Worm (Caenorhabditis elegans) whole organism, L4 larva: ENCODE measurements around the gene ZK688.10.
A peak's percentile ranks its signal among the peaks of the same experiment; 100 is the strongest.

Source experiments
- F10B5.3 ChIP-seq: sonication (generic microtip); optimal IDR thresholded peaks from 2 replicates; lab custom pipeline; 2016; ENCODE audit warnings: mild to moderate bottlenecking, missing genetic modification characterization, missing compliant biosample characterization
- F44E2.7 ChIP-seq: fragments of 200-800 bp; sonication (Bioruptor generic); IDR thresholded peaks from 2 replicates; pipeline ENCODE4 v2.1.2; 2022; ENCODE audit warnings: missing genetic modification characterization, missing compliant biosample characterization
- T20F7.1 ChIP-seq: fragments of 200-800 bp; sonication (Bioruptor generic); optimal IDR thresholded peaks from 2 replicates; lab custom pipeline; 2018; ENCODE audit warnings: mild to moderate bottlenecking, missing genetic modification characterization, missing compliant biosample characterization
- Y105C5A.15 ChIP-seq: fragments of 200-800 bp; sonication (Bioruptor generic); IDR thresholded peaks from 2 replicates; pipeline ENCODE4 v1.3.6; 2022; ENCODE audit warnings: missing genetic modification characterization, missing compliant biosample characterization
- Y48G9A.11 ChIP-seq: fragments of 200-800 bp; sonication (Bioruptor generic); IDR thresholded peaks from 2 replicates; pipeline ENCODE4 v1.3.6; 2022; ENCODE audit warnings: missing genetic modification reagents, missing genetic modification characterization, missing compliant biosample characterization
- Y5F2A.4 ChIP-seq: fragments of 200-800 bp; sonication (Bioruptor generic); optimal IDR thresholded peaks from 2 replicates; lab custom pipeline; 2018; ENCODE audit warnings: mild to moderate bottlenecking, missing genetic modification characterization, missing compliant biosample characterization
- ZK337.2 ChIP-seq: fragments of 200-800 bp; sonication (Bioruptor generic); IDR thresholded peaks from 2 replicates; pipeline ENCODE4 v1.3.6; 2022; ENCODE audit warnings: missing genetic modification reagents, missing genetic modification characterization, missing compliant biosample characterization
- ZK546.5 ChIP-seq, 2 experiments: sonication (generic microtip); optimal IDR thresholded peaks; 2 replicates each; lab custom pipeline; 2017; ENCODE audit warnings: missing biosample characterization in 2 of 2, missing genetic modification characterization in 2 of 2
- aha-1 ChIP-seq: fragments of 150-350 bp; peaks from one replicate; lab custom pipeline; 2014; ENCODE audit warnings: missing biosample characterization, missing genetic modification characterization
- ama-1 ChIP-seq: fragments of 150-350 bp; optimal IDR thresholded peaks from 2 replicates; lab custom pipeline; 2014; ENCODE audit warnings: inconsistent platforms, mixed read lengths
- arid-1 ChIP-seq: fragments of 200-800 bp; sonication (Bioruptor generic); conservative IDR thresholded peaks from 2 replicates; pipeline ENCODE4 v1.3.6; 2022; ENCODE audit warnings: missing genetic modification reagents, missing genetic modification characterization, missing compliant biosample characterization
- ceh-62 ChIP-seq: sonication (generic microtip); optimal IDR thresholded peaks from 2 replicates; lab custom pipeline; 2017; ENCODE audit warnings: missing biosample characterization, missing genetic modification characterization
- ceh-82 ChIP-seq: sonication (generic microtip); optimal IDR thresholded peaks from 2 replicates; lab custom pipeline; 2017; ENCODE audit warnings: missing biosample characterization, missing genetic modification characterization
- ctbp-1 ChIP-seq: fragments of 200-800 bp; sonication (Bioruptor generic); IDR thresholded peaks from 2 replicates; pipeline ENCODE4 v1.3.6; 2022; ENCODE audit warnings: missing genetic modification reagents, missing genetic modification characterization, missing compliant biosample characterization
- daf-16 ChIP-seq, 3 experiments: sonication (generic microtip); optimal IDR thresholded peaks; 2 replicates each; lab custom pipeline; 2016 to 2017; ENCODE audit warnings: missing genetic modification characterization in 3 of 3, missing genetic modification reagents in 3 of 3, mild to moderate bottlenecking in 2 of 3, missing compliant biosample characterization in 2 of 3, missing biosample characterization in 1 of 3, moderate library complexity in 1 of 3
- dmd-9 ChIP-seq: fragments of 200-800 bp; sonication (Bioruptor generic); IDR thresholded peaks from 2 replicates; pipeline ENCODE4 v1.3.6; 2022; ENCODE audit warnings: missing genetic modification reagents, missing genetic modification characterization, missing compliant biosample characterization
- dpl-1 ChIP-seq: fragments of 150-350 bp; optimal IDR thresholded peaks from 2 replicates; lab custom pipeline; 2014; ENCODE audit warnings: missing biosample characterization, missing genetic modification reagents, missing genetic modification characterization
- dve-1 ChIP-seq: sonication (generic microtip); optimal IDR thresholded peaks from 2 replicates; lab custom pipeline; 2017; ENCODE audit warnings: antibody characterized with exemption, mild to moderate bottlenecking, missing genetic modification characterization, missing compliant biosample characterization; ENCODE audit not compliant: insufficient read depth
- fkh-10 ChIP-seq: fragments of 150-350 bp; optimal IDR thresholded peaks from 2 replicates; lab custom pipeline; 2014; ENCODE audit warnings: missing biosample characterization, missing genetic modification reagents, missing genetic modification characterization
- gei-8 ChIP-seq: fragments of 200-800 bp; sonication (Bioruptor generic); optimal IDR thresholded peaks from 2 replicates; lab custom pipeline; 2018; ENCODE audit warnings: mild to moderate bottlenecking, missing genetic modification characterization, missing compliant biosample characterization
- hif-1 ChIP-seq, 2 experiments: sonication (generic microtip); optimal IDR thresholded peaks; 2 replicates each; lab custom pipeline; 2016 to 2017; ENCODE audit warnings: missing compliant biosample characterization in 2 of 2, missing genetic modification characterization in 2 of 2, missing genetic modification reagents in 2 of 2, missing genotype in 2 of 2, mild to moderate bottlenecking in 1 of 2
- hlh-30 ChIP-seq: sonication (generic microtip); optimal IDR thresholded peaks from 2 replicates; lab custom pipeline; 2017; ENCODE audit warnings: antibody characterized with exemption, mild to moderate bottlenecking, missing genetic modification characterization, missing compliant biosample characterization; ENCODE audit not compliant: insufficient read depth
- hmg-1.1 ChIP-seq: fragments of 200-800 bp; sonication (Bioruptor generic); IDR thresholded peaks from 2 replicates; pipeline ENCODE4 v1.3.6; 2022; ENCODE audit warnings: missing genetic modification reagents, missing genetic modification characterization, missing compliant biosample characterization
- jun-1 ChIP-seq: fragments of 150-350 bp; optimal IDR thresholded peaks from 2 replicates; lab custom pipeline; 2014; ENCODE audit warnings: missing biosample characterization, missing genetic modification reagents, missing genetic modification characterization
- lim-7 ChIP-seq: fragments of 200-800 bp; sonication (Bioruptor generic); IDR thresholded peaks from 2 replicates; pipeline ENCODE4 v1.3.6; 2022; ENCODE audit warnings: missing genetic modification characterization, missing compliant biosample characterization
- lin-1 ChIP-seq: fragments of 200-800 bp; sonication (Bioruptor generic); IDR thresholded peaks from 2 replicates; pipeline ENCODE4 v1.3.6; 2022; ENCODE audit warnings: missing genetic modification reagents, missing genetic modification characterization, missing compliant biosample characterization
- lin-13 ChIP-seq: fragments of 150-350 bp; optimal IDR thresholded peaks from 2 replicates; lab custom pipeline; 2014; ENCODE audit warnings: missing biosample characterization, missing genetic modification reagents, missing genetic modification characterization
- lin-38 ChIP-seq: fragments of 200-800 bp; sonication (Bioruptor generic); IDR thresholded peaks from 2 replicates; pipeline ENCODE4 v1.3.6; 2022; ENCODE audit warnings: missing genetic modification reagents, missing genetic modification characterization, missing compliant biosample characterization
- lsy-2 ChIP-seq, 2 experiments: fragments of 150-350 bp in 1 of 2; sonication (generic microtip) in 1 of 2; optimal IDR thresholded peaks; 2 replicates each; lab custom pipeline; 2014 to 2017; ENCODE audit warnings: missing biosample characterization in 2 of 2, missing genetic modification characterization in 2 of 2
- madf-5 ChIP-seq, 2 experiments: fragments of 200-800 bp; sonication (Bioruptor generic); IDR thresholded peaks; 2 replicates each; pipeline ENCODE4 v1.3.6; 2022; ENCODE audit warnings: missing compliant biosample characterization in 2 of 2, missing genetic modification characterization in 2 of 2
- madf-9 ChIP-seq: fragments of 200-800 bp; sonication (Bioruptor generic); conservative IDR thresholded peaks from 2 replicates; pipeline ENCODE4 v1.3.6; 2022; ENCODE audit warnings: missing genetic modification reagents, missing genetic modification characterization, missing compliant biosample characterization
- mdt-29 ChIP-seq: fragments of 200-800 bp; sonication (Bioruptor generic); IDR thresholded peaks from 2 replicates; pipeline ENCODE4 v1.3.6; 2022; ENCODE audit warnings: missing genetic modification reagents, missing genetic modification characterization, missing compliant biosample characterization
- mes-2 ChIP-seq: sonication (generic microtip); optimal IDR thresholded peaks from 2 replicates; lab custom pipeline; 2016; ENCODE audit warnings: missing genotype, mild to moderate bottlenecking, missing genetic modification characterization, missing compliant biosample characterization; ENCODE audit not compliant: poor library complexity, severe bottlenecking
- nhr-11 ChIP-seq: fragments of 150-350 bp; optimal IDR thresholded peaks from 2 replicates; lab custom pipeline; 2014; ENCODE audit warnings: missing biosample characterization, missing genetic modification characterization
- nhr-111 ChIP-seq: fragments of 200-800 bp; sonication (Bioruptor generic); optimal IDR thresholded peaks from 2 replicates; lab custom pipeline; 2018; ENCODE audit warnings: mild to moderate bottlenecking, missing genetic modification characterization, missing compliant biosample characterization
- nhr-237 ChIP-seq: sonication (generic microtip); optimal IDR thresholded peaks from 2 replicates; lab custom pipeline; 2017; ENCODE audit warnings: missing biosample characterization, missing genetic modification characterization
- nhr-25 ChIP-seq: sonication (generic microtip); optimal IDR thresholded peaks from 2 replicates; lab custom pipeline; 2017; ENCODE audit warnings: missing genetic modification characterization, mild to moderate bottlenecking, missing compliant biosample characterization, antibody characterized with exemption, moderate library complexity, borderline replicate concordance; ENCODE audit not compliant: insufficient read depth
- nhr-28 ChIP-seq: fragments of 150-350 bp; optimal IDR thresholded peaks from 2 replicates; lab custom pipeline; 2014; ENCODE audit warnings: missing biosample characterization, missing genetic modification characterization
- nhr-41 ChIP-seq: fragments of 200-800 bp; sonication (Bioruptor generic); IDR thresholded peaks from 2 replicates; pipeline ENCODE4 v1.3.6; 2022; ENCODE audit warnings: missing genetic modification reagents, missing genetic modification characterization, missing compliant biosample characterization
- nhr-77 ChIP-seq: fragments of 150-350 bp; optimal IDR thresholded peaks from 2 replicates; lab custom pipeline; 2014; ENCODE audit warnings: missing biosample characterization, missing genetic modification characterization
- php-3 ChIP-seq: fragments of 200-800 bp; sonication (Bioruptor generic); IDR thresholded peaks from 2 replicates; pipeline ENCODE4 v1.3.6; 2022; ENCODE audit warnings: missing genetic modification reagents, missing genetic modification characterization, missing compliant biosample characterization
- saeg-2 ChIP-seq: fragments of 200-800 bp; sonication (Bioruptor generic); IDR thresholded peaks from 2 replicates; pipeline ENCODE4 v1.3.6; 2022; ENCODE audit warnings: missing genetic modification reagents, missing genetic modification characterization, missing compliant biosample characterization
- sdz-12 ChIP-seq: fragments of 200-800 bp; sonication (Bioruptor generic); optimal IDR thresholded peaks from 2 replicates; lab custom pipeline; 2018; ENCODE audit warnings: mild to moderate bottlenecking, missing genetic modification characterization, missing compliant biosample characterization
- spr-1 ChIP-seq: sonication (generic microtip); optimal IDR thresholded peaks from 2 replicates; lab custom pipeline; 2016; ENCODE audit warnings: mild to moderate bottlenecking, missing genetic modification characterization, missing compliant biosample characterization
- unc-62 ChIP-seq, 3 experiments: fragments of 150-350 bp in 1 of 3; sonication (generic microtip); optimal IDR thresholded peaks in 2 of 3; peaks in 1 of 3; 1 replicate in 1 of 3; 2 replicates in 2 of 3; lab custom pipeline; 2014 to 2017; ENCODE audit warnings: missing biosample characterization in 3 of 3, missing genetic modification characterization in 3 of 3, missing genetic modification reagents in 3 of 3, missing genotype in 1 of 3
- ztf-7 ChIP-seq: fragments of 150-350 bp; optimal IDR thresholded peaks from 2 replicates; lab custom pipeline; 2014; ENCODE audit warnings: missing biosample characterization, missing genetic modification characterization

The ZK688.10 gene

ce11 chrIII:7896925-7897324 is at the start of gene ZK688.10:
Gene ZK688.10 (minus strand): TSS chrIII:7897025.
- peak; percentile 12 for TF ChIP-seq aha-1
- TF ChIP-seq F10B5.3 (tag; lab: Kevin White, UChicago) = no peak
- TF ChIP-seq unc-62 (GFP tag; optimal IDR thresholded peaks at IDR 0.05 in 1 of 2; lab: Kevin White, UChicago) = no peak
- no peak for TF ChIP-seq unc-62 (tag; optimal IDR thresholded peaks at IDR 0.05; lab: Kevin White, UChicago)
- TF ChIP-seq nhr-111 (GFP tag; lab: Kevin White, UChicago) = no peak
- TF ChIP-seq madf-9 (GFP tag; lab: Robert Waterston, UW) = no peak

- TF ChIP-seq nhr-77 (tag; lab: Kevin White, UChicago) (no peak), madf-5 (GFP tag; IDR thresholded peaks at IDR 0.05; lab: Robert Waterston, UW) (no peak), sdz-12 (GFP tag; lab: Kevin White, UChicago) (no peak), php-3 (GFP tag; lab: Robert Waterston, UW) (no peak), nhr-41 (GFP tag; lab: Robert Waterston, UW) (no peak), dmd-9 (no peak), spr-1 (no peak), lin-1 (GFP tag; lab: Robert Waterston, UW) (no peak), ZK337.2 (no peak), ama-1 (lab: Kevin White, UChicago) (no peak), aha-1 (no peak), hmg-1.1 (GFP tag; lab: Robert Waterston, UW) (no peak), arid-1 (no peak), lin-38 (GFP tag; lab: Robert Waterston, UW) (no peak), ceh-82 (no peak)
These were observed 44.6 kb upstream of the ZK688.10 start, which contains the start of gene kle-2 for ce11 chrIII:7941417-7941816. Gene kle-2 (plus strand): TSS chrIII:7941717.

- TF ChIP-seq nhr-28 (tag; lab: Kevin White, UChicago) (peak; percentile 52), ztf-7 (tag; lab: Kevin White, UChicago) (no peak), T20F7.1 (peak; percentile 99), mes-2 (peak; percentile 77), dve-1 (tag; lab: Kevin White, UChicago) (peak; percentile 26), dpl-1 (peak; percentile 96), jun-1 (tag; lab: Kevin White, UChicago) (no peak), Y48G9A.11 (GFP tag; lab: Robert Waterston, UW) (peak; percentile 94), hif-1 (tag; optimal IDR thresholded peaks at IDR 0.05; lab: Kevin White, UChicago) (peak in 1 of 2 experiments; percentile 27), F44E2.7 (GFP tag; lab: Robert Waterston, UW) (no peak), hmg-1.1 (GFP tag; lab: Robert Waterston, UW) (peak; percentile 65; the same call in 1 of the 2 replicates), lin-38 (GFP tag; lab: Robert Waterston, UW) (no peak; the same call in 1 of the 2 replicates), hlh-30 (tag; lab: Kevin White, UChicago) (peak; percentile 79), mdt-29 (GFP tag; lab: Robert Waterston, UW) (no peak), lim-7 (no peak), dmd-9 (no peak), ceh-62 (no peak), nhr-237 (no peak), ceh-82 (no peak), Y105C5A.15 (GFP tag; lab: Robert Waterston, UW) (no peak), nhr-41 (GFP tag; lab: Robert Waterston, UW) (no peak), lsy-2 (tag; optimal IDR thresholded peaks at IDR 0.05; lab: Kevin White, UChicago) (peak in 1 of 2 experiments; percentile 83), fkh-10 (peak; percentile 38), ctbp-1 (GFP tag; lab: Robert Waterston, UW) (no peak), Y5F2A.4 (GFP tag; lab: Kevin White, UChicago) (no peak), nhr-25 (peak; percentile 55), nhr-11 (peak; percentile 11), daf-16 (GFP tag; optimal IDR thresholded peaks at IDR 0.05; lab: Kevin White, UChicago) (no peak), daf-16 (tag; optimal IDR thresholded peaks at IDR 0.05; lab: Kevin White, UChicago) (no peak), lin-13 (GFP tag; lab: Kevin White, UChicago) (no peak), ZK546.5 (tag; optimal IDR thresholded peaks at IDR 0.05; lab: Kevin White, UChicago) (no peak), gei-8 (GFP tag; lab: Kevin White, UChicago) (no peak), aha-1 (peak; percentile 62), saeg-2 (no peak)
These were observed 44.0 kb upstream of the ZK688.10 start, which contains the start of gene C29E4.12 for ce11 chrIII:7940819-7941218. Gene C29E4.12 (plus strand): TSS chrIII:7941151.
